Fruit fly (Drosophila melanogaster) ovary, adult (tissue): Measurements from ENCODE around the gene CG15020.

Experiments used
- CG17801 ChIP-seq: fragments of 200-800 bp; optimal IDR thresholded peaks from 2 replicates; lab custom pipeline; 2019; ENCODE audit warnings: missing biosample characterization, mild to moderate bottlenecking, missing genetic modification characterization, moderate library complexity; ENCODE audit not compliant: partially characterized antibody

The CG15020 gene

DNA sequence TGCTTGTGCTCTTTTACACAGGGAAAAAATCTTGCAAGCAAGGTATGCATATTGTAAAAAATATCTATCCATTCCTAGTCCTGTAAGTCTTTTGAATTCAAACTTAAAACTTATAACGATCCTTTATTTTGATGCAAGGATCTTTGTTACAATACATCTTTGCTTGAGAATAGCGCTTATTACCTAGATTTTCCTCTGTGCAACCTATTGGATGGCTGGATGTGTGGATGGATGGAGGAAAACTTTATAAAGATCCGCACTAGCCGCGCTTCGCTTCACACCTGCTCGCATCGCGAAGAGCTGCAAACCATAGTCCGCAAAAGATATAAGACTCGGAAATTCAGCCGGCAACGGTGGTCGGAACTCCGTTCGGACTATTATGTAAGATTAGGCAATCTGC lies at the start of gene CG15020:
CG15020 (plus strand) TSS at position 301 of the 400 bp plus-strand sequence.
- TF ChIP-seq CG17801, result no peak

- TF ChIP-seq CG17801, result no peak
Measured at dm6 chr3L:4371978-4372377, 49.5 kb upstream of the CG15020 start.

DNA sequence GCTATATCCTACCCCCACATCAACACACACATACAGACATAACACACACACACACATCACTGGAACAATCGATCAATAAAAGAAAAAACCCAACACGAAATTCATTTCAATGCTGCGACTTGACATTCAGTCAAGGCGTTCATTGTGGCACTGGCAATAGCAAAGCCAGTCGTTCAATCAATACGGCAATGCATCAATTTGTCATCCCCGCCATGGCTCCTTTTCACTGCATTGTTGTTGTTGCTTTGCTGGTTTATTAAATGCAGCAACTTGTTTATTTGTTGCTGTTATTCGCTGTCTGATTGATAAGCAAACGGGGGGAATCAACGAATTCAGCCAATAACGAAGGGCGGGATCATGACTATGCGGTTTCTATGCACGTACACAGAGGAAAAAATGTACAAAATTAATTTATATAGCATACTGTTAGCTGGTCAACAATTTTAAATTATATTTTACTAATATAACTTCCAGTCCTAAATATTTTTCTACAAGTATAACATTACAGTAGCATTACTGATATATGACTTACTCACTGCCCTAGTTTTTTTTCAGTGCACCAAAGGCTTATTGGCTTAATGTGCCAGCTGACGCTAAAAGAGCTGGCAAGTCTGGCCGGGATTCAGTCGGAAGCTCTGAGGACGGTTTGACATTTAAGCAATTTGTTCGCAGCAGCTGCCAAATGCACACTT lies 45.6 kb upstream of the CG15020 start:
- no peak for TF ChIP-seq CG17801

dm6 chr3L:4377496-4377895 lies 44.0 kb upstream of the CG15020 start:
- no peak for TF ChIP-seq CG17801

dm6 chr3L:4378895-4379294 lies 42.6 kb upstream of the CG15020 start:
- TF ChIP-seq CG17801, result no peak

DNA sequence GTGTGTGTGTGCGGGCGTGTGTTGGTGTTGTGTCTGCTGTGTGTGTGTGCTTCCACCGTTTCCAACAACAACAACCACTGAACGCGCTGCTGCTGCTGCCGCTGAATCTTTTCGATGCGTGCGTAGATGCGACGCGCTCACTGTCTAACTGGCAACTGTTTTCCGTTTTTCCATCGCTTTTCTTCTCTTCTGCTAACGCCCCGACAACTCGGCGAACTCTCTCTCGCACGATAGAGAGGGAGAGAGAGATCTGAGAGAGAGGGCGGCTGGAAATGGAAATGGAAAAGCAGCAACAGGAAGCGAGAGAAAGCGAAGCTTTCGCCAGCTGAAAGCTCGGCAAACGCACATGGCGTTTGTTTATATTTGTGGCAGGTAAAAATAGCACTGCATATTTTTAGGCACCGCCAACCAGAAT lies 41.2 kb upstream of the CG15020 start, which contains the start of gene DopEcR:
DopEcR (minus strand) TSS at position 157 of the 415 bp plus-strand sequence.
- no peak for TF ChIP-seq CG17801

DNA sequence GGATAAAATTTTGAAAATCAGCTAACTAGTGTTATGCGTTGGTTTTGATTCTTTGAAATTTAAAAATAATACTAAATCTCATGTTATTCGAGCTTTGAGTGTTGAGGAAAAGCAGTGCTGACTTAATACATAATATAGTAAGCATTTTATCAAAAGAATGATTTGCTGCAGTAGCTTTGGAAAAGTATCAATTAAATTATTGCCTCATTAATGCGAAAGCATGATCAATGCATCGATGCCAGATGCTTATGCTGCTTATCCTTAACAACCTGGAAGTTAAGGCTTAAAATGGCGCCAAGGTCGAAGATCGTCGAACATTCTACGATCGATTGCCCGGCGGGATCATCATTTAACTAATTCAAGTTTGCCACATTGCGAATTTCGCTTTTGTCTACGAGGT lies 39.9 kb upstream of the CG15020 start, which contains the start of gene CG32240:
CG32240 (minus strand) TSS at position 101 of the 400 bp plus-strand sequence.
- no peak for TF ChIP-seq CG17801

DNA sequence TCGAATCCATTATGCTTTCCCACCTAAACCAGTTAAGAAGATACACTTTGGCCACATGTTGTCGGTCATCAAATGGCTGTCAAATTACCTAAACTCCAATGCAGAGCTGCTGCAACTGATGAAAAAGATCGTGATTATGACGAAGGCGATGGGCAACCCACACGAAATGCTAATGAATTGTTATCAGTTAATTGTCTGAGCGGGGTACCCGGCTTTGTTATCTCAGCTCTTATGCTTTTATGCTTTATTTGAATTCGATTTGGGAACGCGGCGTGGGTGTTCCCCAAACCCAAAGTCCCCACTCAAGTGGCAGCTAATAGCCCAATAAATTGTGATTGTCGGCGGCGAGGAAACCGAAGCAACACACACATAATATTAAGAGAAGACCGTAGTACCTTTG lies 38.9 kb upstream of the CG15020 start:
- TF ChIP-seq CG17801, result no peak

DNA sequence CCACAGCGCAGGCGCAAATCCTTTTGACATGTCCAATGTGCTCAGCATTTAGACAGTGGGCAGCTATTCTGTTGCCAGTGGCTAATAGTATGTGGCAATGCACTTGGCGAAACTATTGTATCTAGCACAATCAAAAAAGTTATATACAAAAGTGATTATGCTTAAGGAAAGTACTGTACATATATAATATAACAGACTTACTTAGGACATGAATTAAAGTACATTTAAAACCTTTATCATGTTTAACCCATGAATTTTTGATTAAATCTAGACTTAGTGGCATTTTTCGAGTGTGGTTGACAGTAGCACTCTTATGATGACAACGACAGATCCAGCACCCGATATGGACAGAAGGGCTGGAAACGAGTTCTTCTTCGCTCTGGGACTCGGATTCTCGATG lies 38.4 kb upstream of the CG15020 start:
- no peak for TF ChIP-seq CG17801

DNA sequence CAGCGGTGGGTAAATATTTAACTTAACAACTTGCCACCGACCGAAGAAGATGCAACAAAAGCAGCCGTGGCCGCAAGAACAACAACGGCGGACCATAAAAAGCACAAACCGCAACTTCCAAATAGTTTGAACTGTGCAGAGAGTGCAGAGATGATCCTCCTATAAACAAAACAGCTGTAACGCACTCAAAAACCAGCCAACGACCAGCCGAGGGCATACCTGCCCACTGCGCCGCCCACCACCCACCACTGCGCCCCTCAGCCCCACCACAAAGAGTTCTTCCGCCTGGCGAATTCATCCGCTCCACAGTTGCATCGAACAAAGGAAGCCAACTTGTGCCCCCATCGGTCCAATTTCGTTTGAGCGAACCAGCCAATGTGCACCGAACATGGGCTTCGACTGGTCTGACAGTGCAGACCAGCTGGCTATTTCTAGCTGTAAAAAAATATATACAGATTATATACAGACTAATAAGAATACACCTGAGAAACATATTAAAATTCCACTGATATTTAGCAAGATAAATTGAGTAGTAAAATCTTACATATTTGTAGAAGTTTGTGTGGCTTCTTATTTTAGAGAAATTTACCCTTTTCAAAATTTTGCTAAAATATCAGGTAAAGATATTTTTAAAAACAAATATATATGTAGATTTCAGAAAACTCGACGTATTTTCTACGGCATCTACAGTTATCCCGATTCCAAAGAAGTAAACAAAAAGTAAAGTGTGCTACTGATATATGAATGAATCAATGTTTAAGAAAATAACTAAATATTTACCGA lies 37.7 kb upstream of the CG15020 start:
- TF ChIP-seq CG17801, result no peak

DNA sequence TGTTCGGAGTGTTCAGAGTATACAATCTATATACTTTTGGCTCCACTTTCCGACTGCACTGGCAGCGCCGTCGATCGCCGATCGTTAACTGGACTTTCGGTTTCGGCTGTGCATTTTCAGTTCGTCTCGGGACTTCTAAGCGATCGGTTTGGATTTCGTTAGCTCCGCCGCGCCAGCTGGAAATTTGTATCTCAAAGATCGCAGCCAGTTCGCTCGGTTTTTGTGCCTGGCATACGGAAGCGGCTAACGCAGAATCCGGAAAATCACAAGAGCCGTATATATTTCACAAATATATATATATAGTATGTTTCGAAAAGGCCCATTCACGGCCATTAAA lies 37.2 kb upstream of the CG15020 start, which contains the start of gene slow:
slow (plus strand) TSS at position 117 of the 337 bp plus-strand sequence.
- peak; percentile 12 for TF ChIP-seq CG17801

DNA sequence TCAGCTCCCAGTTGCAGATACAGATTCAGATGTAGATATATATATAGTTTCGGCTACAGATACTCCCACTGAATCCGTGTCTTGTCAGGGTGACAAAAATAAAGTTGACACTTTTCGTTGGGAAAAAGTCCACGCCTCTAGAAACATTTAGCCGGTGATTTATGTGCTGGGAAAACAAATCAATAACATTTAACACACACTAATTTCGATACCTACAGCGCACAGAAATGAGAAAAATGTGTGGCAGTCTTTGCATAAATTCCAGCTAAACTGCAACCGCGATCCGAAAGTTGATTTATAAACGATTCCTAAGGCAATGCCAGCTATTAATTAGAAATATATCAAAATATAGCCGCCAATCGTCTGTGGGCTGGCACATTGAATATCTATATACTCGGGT lies 33.2 kb upstream of the CG15020 start:
- no peak for TF ChIP-seq CG17801

dm6 chr3L:4389104-4389503 lies 32.4 kb upstream of the CG15020 start:
- TF ChIP-seq CG17801, result no peak

DNA sequence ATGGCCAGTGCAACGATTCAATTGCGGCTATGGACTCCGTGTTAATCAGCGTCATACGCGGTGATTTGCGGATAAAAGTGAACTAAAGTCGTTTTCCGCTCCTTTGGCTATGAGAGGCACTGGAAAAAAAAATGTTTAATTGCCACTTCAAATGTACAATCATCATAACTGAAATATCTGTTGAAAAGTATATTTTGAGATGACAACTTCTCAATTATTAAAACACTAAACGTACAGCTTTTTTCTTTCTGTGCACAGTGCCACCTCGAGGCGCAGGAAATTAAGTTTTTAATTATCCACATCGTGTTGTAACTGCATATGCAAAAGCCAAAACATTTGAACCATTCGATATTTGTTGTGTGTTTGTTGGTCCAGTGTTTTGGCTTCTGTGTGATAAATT lies 28.6 kb upstream of the CG15020 start:
- no peak for TF ChIP-seq CG17801

DNA sequence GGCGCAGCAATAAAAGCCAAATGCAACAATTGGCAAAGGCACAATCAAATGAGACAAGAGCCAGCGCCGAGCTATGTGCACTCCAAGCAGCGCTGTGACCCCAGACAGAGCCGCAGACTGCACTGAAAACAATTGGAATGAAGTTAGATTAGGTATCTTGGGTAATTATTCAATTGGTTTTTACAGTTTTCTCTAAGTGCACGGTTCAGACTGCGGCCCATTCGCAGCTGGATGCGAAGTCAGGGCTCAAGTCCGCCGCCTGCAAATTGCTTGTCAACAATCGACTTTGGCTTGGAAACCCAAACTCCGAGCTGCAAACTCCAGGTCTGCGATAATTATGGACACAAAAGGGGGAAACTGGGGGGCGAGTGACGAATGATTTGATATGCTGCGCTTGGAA lies 27.8 kb upstream of the CG15020 start:
- no peak for TF ChIP-seq CG17801

- no peak for TF ChIP-seq CG17801
Measured at dm6 chr3L:4395501-4396073, 25.9 kb upstream of the CG15020 start.

DNA sequence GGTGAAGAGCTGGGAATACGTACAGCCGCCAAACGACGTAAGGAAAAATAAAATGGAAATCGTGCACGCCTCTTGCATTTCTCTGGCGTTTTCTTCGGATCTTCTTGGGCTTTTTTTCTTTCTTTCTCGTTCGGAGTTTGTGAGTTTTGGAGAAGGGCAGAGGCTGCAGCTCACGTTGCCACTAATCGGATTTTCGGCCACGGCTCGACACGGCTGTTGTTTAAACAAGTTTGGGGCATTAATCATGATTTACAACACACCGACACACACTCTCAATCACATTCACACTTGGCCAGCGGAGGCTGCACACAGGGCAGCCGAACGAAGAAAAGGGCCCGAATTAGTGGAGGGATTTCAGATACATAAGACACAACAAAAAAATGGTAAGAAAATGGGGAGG lies 25.1 kb upstream of the CG15020 start:
- no peak for TF ChIP-seq CG17801

DNA sequence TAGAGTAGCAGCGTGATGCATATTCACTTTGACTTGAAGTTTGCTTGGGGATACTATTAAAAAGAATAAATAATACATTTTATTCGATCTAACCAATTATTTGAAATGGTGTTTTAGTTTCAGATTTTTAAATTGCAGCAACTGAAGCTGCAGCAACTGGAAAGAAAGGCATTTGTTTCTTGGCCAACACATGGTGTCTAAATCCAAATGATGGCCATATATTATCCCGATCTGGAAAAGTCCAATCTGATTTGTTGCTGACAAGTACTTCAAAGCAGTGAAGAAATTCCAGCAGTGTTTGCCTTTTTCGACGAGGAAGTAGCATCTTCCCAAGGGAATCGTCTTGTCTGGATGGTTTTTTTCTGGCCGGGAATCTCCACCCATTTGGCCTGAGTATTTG lies 24.3 kb upstream of the CG15020 start:
- no peak for TF ChIP-seq CG17801
